Worm (Caenorhabditis elegans): ENCODE results near the gene mdt-29.

DNA sequence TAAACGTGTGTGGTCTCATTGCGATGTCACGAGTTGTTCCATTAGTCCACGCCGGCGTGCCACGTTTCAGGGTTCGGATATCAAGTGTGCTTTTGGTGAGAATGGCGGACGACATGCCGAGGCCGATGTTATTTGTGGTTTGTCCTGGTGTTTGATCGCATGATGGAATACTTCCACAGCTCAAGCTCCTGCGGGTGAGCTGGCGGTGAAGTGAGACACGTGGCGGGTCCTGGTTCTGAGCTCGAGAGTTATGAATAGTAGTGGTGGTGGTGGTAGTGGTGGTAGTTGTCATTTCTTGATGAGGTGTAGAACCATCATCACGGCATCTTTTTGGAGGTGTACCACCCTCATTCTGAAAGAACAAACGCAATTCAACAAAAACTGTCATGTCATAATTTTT, 3.0 kb upstream of the mdt-29 start:
- TF ChIP-seq bed-2 (GFP tag; IDR thresholded peaks at IDR 0.05): no peak
- TF ChIP-seq D2030.7 (GFP tag; IDR thresholded peaks at IDR 0.05): no peak
